Fruit fly (Drosophila melanogaster) whole organism, embryonic: Measurements from ENCODE around the gene pros.
A peak's percentile ranks its signal among the peaks of the same experiment; 100 is the strongest.

ENCODE experiments used
- ATbp ChIP-seq: fragments of 200-800 bp; sonication (Bioruptor generic); optimal IDR thresholded peaks from 2 replicates; lab custom pipeline; 2017; ENCODE audit warnings: missing biosample characterization, mild to moderate bottlenecking, missing genetic modification characterization, missing genetic modification reagents
- Asciz ChIP-seq: fragments of 200-800 bp; sonication (Bioruptor generic); optimal IDR thresholded peaks from 2 replicates; lab custom pipeline; 2017; ENCODE audit warnings: missing biosample characterization, mild to moderate bottlenecking, missing genetic modification characterization, missing genetic modification reagents
- Atf-2 ChIP-seq: fragments of 200-800 bp; sonication (Bioruptor generic); optimal IDR thresholded peaks from 2 replicates; lab custom pipeline; 2016; ENCODE audit warnings: missing biosample characterization, missing genetic modification characterization
- B-H1 ChIP-seq: fragments of 200-800 bp; sonication (Bioruptor generic); IDR thresholded peaks from 3 replicates; pipeline ENCODE4 v1.3.6; 2022; ENCODE audit warnings: missing biosample characterization, missing genetic modification characterization
- Bgb ChIP-seq: fragments of 200-800 bp; sonication (Bioruptor generic); IDR thresholded peaks from 2 replicates; pipeline ENCODE4 v1.3.6; 2022; ENCODE audit warnings: missing biosample characterization, missing genetic modification characterization; ENCODE audit not compliant: partially characterized antibody
- Bteb2 ChIP-seq: fragments of 200-800 bp; sonication (Bioruptor generic); optimal IDR thresholded peaks from 2 replicates; lab custom pipeline; 2016; ENCODE audit warnings: missing biosample characterization, missing genetic modification characterization
- CG10654 ChIP-seq: fragments of 200-800 bp; sonication (Bioruptor generic); optimal IDR thresholded peaks from 2 replicates; lab custom pipeline; 2016; ENCODE audit warnings: missing biosample characterization, missing genetic modification characterization
- CG12236 ChIP-seq: fragments of 200-800 bp; sonication (Bioruptor generic); optimal IDR thresholded peaks from 2 replicates; lab custom pipeline; 2016; ENCODE audit warnings: missing biosample characterization, missing genetic modification characterization
- CG13123 ChIP-seq: fragments of 200-800 bp; sonication (Bioruptor generic); optimal IDR thresholded peaks from 2 replicates; lab custom pipeline; 2016; ENCODE audit warnings: missing biosample characterization, missing genetic modification characterization
- CG14667 ChIP-seq: fragments of 200-800 bp; sonication (Bioruptor generic); IDR thresholded peaks from 2 replicates; pipeline ENCODE4 v1.3.6; 2022; ENCODE audit warnings: missing biosample characterization, missing genetic modification characterization
- CG14860 ChIP-seq: fragments of 200-800 bp; sonication (Bioruptor generic); IDR thresholded peaks from 3 replicates; pipeline ENCODE4 v1.3.6; 2022; ENCODE audit warnings: missing biosample characterization, missing genetic modification characterization; ENCODE audit not compliant: partially characterized antibody
- CG17612 ChIP-seq: fragments of 200-800 bp; sonication (Bioruptor generic); IDR thresholded peaks from 2 replicates; pipeline ENCODE4 v1.3.6; 2022; ENCODE audit warnings: missing biosample characterization, missing genetic modification characterization
- CG17802 ChIP-seq: fragments of 200-800 bp; sonication (Bioruptor generic); optimal IDR thresholded peaks from 2 replicates; lab custom pipeline; 2018; ENCODE audit warnings: missing biosample characterization, mild to moderate bottlenecking, missing genetic modification characterization, moderate library complexity
- CG30020 ChIP-seq: fragments of 200-800 bp; optimal IDR thresholded peaks from 2 replicates; lab custom pipeline; 2019; ENCODE audit warnings: missing biosample characterization, mild to moderate bottlenecking, missing genetic modification characterization, moderate library complexity
- CG33213 ChIP-seq: fragments of 200-800 bp; sonication (Bioruptor generic); optimal IDR thresholded peaks from 3 replicates; lab custom pipeline; 2016; ENCODE audit warnings: missing biosample characterization, missing genetic modification characterization
- CG34376 ChIP-seq: fragments of 200-800 bp; sonication (Bioruptor generic); optimal IDR thresholded peaks from 2 replicates; lab custom pipeline; 2018; ENCODE audit warnings: missing biosample characterization, mild to moderate bottlenecking, missing genetic modification characterization
- CG6254 ChIP-seq: fragments of 200-800 bp; sonication (Bioruptor generic); optimal IDR thresholded peaks from 3 replicates; lab custom pipeline; 2017; ENCODE audit warnings: mild to moderate bottlenecking, missing biosample characterization, missing genetic modification reagents, missing genetic modification characterization
- CG6765 ChIP-seq: fragments of 200-800 bp; sonication (Bioruptor generic); optimal IDR thresholded peaks from 3 replicates; lab custom pipeline; 2017; ENCODE audit warnings: missing biosample characterization, mild to moderate bottlenecking, missing genetic modification characterization
- CG9876 ChIP-seq: fragments of 200-800 bp; sonication (Bioruptor generic); optimal IDR thresholded peaks from 2 replicates; lab custom pipeline; 2016; ENCODE audit warnings: missing biosample characterization, missing genetic modification characterization
- D ChIP-seq, 2 experiments: fragments of 200-800 bp in 1 of 2; fragments of >200 bp in 1 of 2; sonication (Bioruptor generic) in 1 of 2; optimal IDR thresholded peaks; 2 replicates in 1 of 2; 3 replicates in 1 of 2; lab custom pipeline; 2017; ENCODE audit warnings: mild to moderate bottlenecking in 1 of 2, missing biosample characterization in 1 of 2, missing genetic modification characterization in 1 of 2, missing genetic modification reagents in 1 of 2
- D19B ChIP-seq: fragments of 200-800 bp; sonication (Bioruptor generic); optimal IDR thresholded peaks from 2 replicates; lab custom pipeline; 2017; ENCODE audit warnings: missing biosample characterization, mild to moderate bottlenecking, missing genetic modification characterization
- Dad ChIP-seq: fragments of 200-800 bp; sonication (Bioruptor generic); optimal IDR thresholded peaks from 3 replicates; lab custom pipeline; 2016; ENCODE audit warnings: missing biosample characterization, missing genetic modification characterization
- Dip2 ChIP-seq: fragments of 200-800 bp; sonication (Bioruptor generic); IDR thresholded peaks from 2 replicates; pipeline ENCODE4 v1.3.6; 2022; ENCODE audit warnings: missing biosample characterization, missing genetic modification characterization
- Fer2 ChIP-seq: fragments of 200-800 bp; sonication (Bioruptor generic); optimal IDR thresholded peaks from 2 replicates; lab custom pipeline; 2018; ENCODE audit warnings: missing biosample characterization, mild to moderate bottlenecking, missing genetic modification characterization, moderate library complexity
- Gsc ChIP-seq: fragments of 200-800 bp; sonication (Bioruptor generic); IDR thresholded peaks from 2 replicates; pipeline ENCODE4 v1.3.6; 2022; ENCODE audit warnings: missing biosample characterization, missing genetic modification characterization
- Gug ChIP-seq: fragments of 200-800 bp; sonication (Bioruptor generic); IDR thresholded peaks from 4 replicates; pipeline ENCODE4 v1.3.6; 2022; ENCODE audit warnings: missing biosample characterization, missing genetic modification characterization
- H2.0 ChIP-seq: fragments of 200-800 bp; sonication (Bioruptor generic); IDR thresholded peaks from 2 replicates; pipeline ENCODE4 v1.3.6; 2022; ENCODE audit warnings: missing biosample characterization, missing genetic modification characterization
- Hey ChIP-seq: fragments of 200-800 bp; sonication (Bioruptor generic); optimal IDR thresholded peaks from 3 replicates; lab custom pipeline; 2018; ENCODE audit warnings: missing biosample characterization, mild to moderate bottlenecking, missing genetic modification characterization
- Hr3 ChIP-seq: fragments of 200-800 bp; sonication (Bioruptor generic); optimal IDR thresholded peaks from 3 replicates; lab custom pipeline; 2016; ENCODE audit warnings: missing biosample characterization, missing genetic modification characterization
- Neu2 ChIP-seq: fragments of 200-800 bp; sonication (Bioruptor generic); optimal IDR thresholded peaks from 3 replicates; lab custom pipeline; 2016; ENCODE audit warnings: missing biosample characterization, missing genetic modification characterization, borderline replicate concordance
- Oli ChIP-seq: fragments of 200-800 bp; sonication (Bioruptor generic); optimal IDR thresholded peaks from 2 replicates; lab custom pipeline; 2018; ENCODE audit warnings: missing biosample characterization, mild to moderate bottlenecking, missing genetic modification characterization, moderate library complexity
- Pdp1 ChIP-seq, 2 experiments: fragments of 200-800 bp; sonication (Bioruptor generic); optimal IDR thresholded peaks; 3 replicates each; lab custom pipeline; 2016; ENCODE audit warnings: missing biosample characterization in 2 of 2, missing genetic modification characterization in 2 of 2, mild to moderate bottlenecking in 1 of 2, moderate library complexity in 1 of 2
- bbx ChIP-seq: fragments of 200-800 bp; sonication (Bioruptor generic); IDR thresholded peaks from 2 replicates; pipeline ENCODE4 v1.3.6; 2022; ENCODE audit warnings: missing biosample characterization, missing genetic modification characterization; ENCODE audit not compliant: partially characterized antibody
- crol ChIP-seq: fragments of 200-800 bp; sonication (Bioruptor generic); IDR thresholded peaks from 2 replicates; pipeline ENCODE4 v1.3.6; 2022; ENCODE audit warnings: missing biosample characterization, missing genetic modification characterization
- dm ChIP-seq: fragments of 200-800 bp; sonication (Bioruptor generic); optimal IDR thresholded peaks from 3 replicates; lab custom pipeline; 2016; ENCODE audit warnings: missing biosample characterization, missing genetic modification characterization
- jigr1 ChIP-seq: fragments of 200-800 bp; sonication (Bioruptor generic); IDR thresholded peaks from 3 replicates; pipeline ENCODE4 v1.3.6; 2022; ENCODE audit warnings: missing biosample characterization, missing genetic modification characterization
- ken ChIP-seq: fragments of 200-800 bp; sonication (Bioruptor generic); IDR thresholded peaks from 3 replicates; pipeline ENCODE4 v1.3.6; 2022; ENCODE audit warnings: missing biosample characterization, missing genetic modification characterization
- lov ChIP-seq, 2 experiments: fragments of 200-800 bp in 1 of 2; fragments of >200 bp in 1 of 2; sonication (Bioruptor generic) in 1 of 2; IDR thresholded peaks in 1 of 2; optimal IDR thresholded peaks in 1 of 2; 2 replicates in 1 of 2; 3 replicates in 1 of 2; pipeline versions ENCODE4 v1.3.6 to Lab custom; 2017 to 2022; ENCODE audit warnings: missing biosample characterization in 1 of 2, missing genetic modification characterization in 1 of 2
- mirr ChIP-seq: fragments of 200-800 bp; sonication (Bioruptor generic); optimal IDR thresholded peaks from 3 replicates; lab custom pipeline; 2018; ENCODE audit warnings: missing biosample characterization, mild to moderate bottlenecking, missing genetic modification characterization
- onecut ChIP-seq: fragments of 200-800 bp; sonication (Bioruptor generic); IDR thresholded peaks from 2 replicates; pipeline ENCODE4 v1.3.6; 2022; ENCODE audit warnings: missing biosample characterization, missing genetic modification characterization
- org-1 ChIP-seq: fragments of 200-800 bp; sonication (Bioruptor generic); optimal IDR thresholded peaks from 2 replicates; lab custom pipeline; 2017; ENCODE audit warnings: missing biosample characterization, missing genetic modification characterization
- otp ChIP-seq: fragments of 200-800 bp; sonication (Bioruptor generic); IDR thresholded peaks from 3 replicates; pipeline ENCODE4, ENCODE4 v1.3.6; 2022; ENCODE audit warnings: missing biosample characterization, missing genetic modification characterization
- salm ChIP-seq: fragments of 200-800 bp; sonication (Bioruptor generic); optimal IDR thresholded peaks from 2 replicates; lab custom pipeline; 2018; ENCODE audit warnings: missing biosample characterization, mild to moderate bottlenecking, missing genetic modification characterization
- schlank ChIP-seq: fragments of 200-800 bp; sonication (Bioruptor generic); optimal IDR thresholded peaks from 2 replicates; lab custom pipeline; 2018; ENCODE audit warnings: missing biosample characterization, mild to moderate bottlenecking, missing genetic modification characterization
- sens ChIP-seq: fragments of 200-800 bp; sonication (Bioruptor generic); peaks from one replicate; lab custom pipeline; 2016; ENCODE audit warnings: missing biosample characterization, missing genetic modification characterization
- tll ChIP-seq, 2 experiments: fragments of 200-800 bp in 1 of 2; fragments of >200 bp in 1 of 2; sonication (Bioruptor generic) in 1 of 2; optimal IDR thresholded peaks; 2 replicates each; lab custom pipeline; 2017 to 2019; ENCODE audit warnings: missing biosample characterization in 2 of 2, missing genetic modification characterization in 2 of 2, mild to moderate bottlenecking in 1 of 2, moderate library complexity in 1 of 2
- trh ChIP-seq: fragments of 200-800 bp; sonication (Bioruptor generic); optimal IDR thresholded peaks from 2 replicates; lab custom pipeline; 2016; ENCODE audit warnings: missing biosample characterization, missing genetic modification characterization
- ttk ChIP-seq: fragments of 200-800 bp; sonication (Bioruptor generic); IDR thresholded peaks from 2 replicates; pipeline ENCODE4 v2.1.2; 2022; ENCODE audit warnings: missing biosample characterization, missing genetic modification characterization
- wek ChIP-seq: fragments of 200-800 bp; sonication (Bioruptor generic); optimal IDR thresholded peaks from 3 replicates; lab custom pipeline; 2018; ENCODE audit warnings: missing biosample characterization, mild to moderate bottlenecking, missing genetic modification characterization, moderate library complexity

pros gene

DNA sequence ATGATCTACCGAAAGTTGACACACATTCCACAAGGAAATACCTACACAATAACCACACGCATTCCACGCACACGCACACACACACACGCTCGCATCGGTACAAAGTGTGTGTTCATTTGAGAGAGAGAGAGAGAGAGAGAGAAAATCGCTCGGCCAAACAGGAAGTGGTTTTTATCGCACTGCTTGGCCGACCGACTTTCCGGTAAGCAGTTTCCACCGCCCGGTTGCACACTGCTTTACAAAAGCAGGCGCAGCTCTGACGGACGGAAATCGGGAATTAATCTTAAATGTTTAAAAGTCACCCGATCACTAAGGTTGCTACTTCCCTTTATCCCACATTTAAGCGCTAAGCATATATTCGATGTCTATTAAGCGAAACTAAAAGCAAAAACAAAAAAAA is 64.5 kb downstream of the pros start (continued):
- peak; percentile 71 for TF ChIP-seq ATbp (GFP tag; lab: Kevin White, UChicago)
- peak; percentile 73 for TF ChIP-seq CG12236
- TF ChIP-seq CG30020 = no peak
- no peak for TF ChIP-seq Bgb
- TF ChIP-seq trh (GFP tag; lab: Kevin White, UChicago) = peak; percentile 60
- TF ChIP-seq schlank = peak; percentile 47
- TF ChIP-seq Hr3 (GFP tag; lab: Kevin White, UChicago) = peak; percentile 25
- TF ChIP-seq CG10654 (GFP tag; lab: Kevin White, UChicago) = peak; percentile 59
- TF ChIP-seq Gug (GFP tag; lab: Robert Waterston, UW) = peak; percentile 57; the same call in 2 of the 4 replicates
- TF ChIP-seq jigr1 (GFP tag; lab: Robert Waterston, UW) = 0 out of 3 replicates have a peak, but pooled peaks have one; percentile 13
- no peak for TF ChIP-seq CG34376
- peak; percentile 65 for TF ChIP-seq Asciz
- no peak for TF ChIP-seq Dad (GFP tag; lab: Kevin White, UChicago)
- peak; percentile 63 for TF ChIP-seq Oli
- TF ChIP-seq B-H1 = 0 out of 3 replicates have a peak, but pooled peaks have one; percentile 31
- peak; percentile 41 for TF ChIP-seq CG6765
- peak; percentile 30 for TF ChIP-seq Hey (tag; lab: Kevin White, UChicago)
- TF ChIP-seq D (optimal IDR thresholded peaks at IDR 0.05; lab: Kevin White, UChicago) = no peak
- TF ChIP-seq D (GFP tag; optimal IDR thresholded peaks at IDR 0.05; lab: Kevin White, UChicago) = peak; percentile 75
- TF ChIP-seq CG17802 (tag; lab: Kevin White, UChicago) = peak; percentile 75
- peak; percentile 84 for TF ChIP-seq wek (GFP tag; lab: Kevin White, UChicago)
- TF ChIP-seq CG9876 = peak; percentile 69
- peak; percentile 83 for TF ChIP-seq CG33213 (GFP tag; lab: Kevin White, UChicago)
- TF ChIP-seq org-1 = peak; percentile 33
- peak; percentile 54 for TF ChIP-seq Atf-2
- no peak for TF ChIP-seq salm
- TF ChIP-seq bbx (GFP tag; lab: Robert Waterston, UW) = no peak
- peak; percentile 44 for TF ChIP-seq Fer2
- TF ChIP-seq onecut = peak; percentile 86
- no peak for TF ChIP-seq CG14860 (GFP tag; lab: Robert Waterston, UW)
- TF ChIP-seq Gsc (GFP tag; lab: Robert Waterston, UW) = 0 out of 2 replicates have a peak, but pooled peaks have one; percentile 19
- TF ChIP-seq CG13123 (GFP tag; lab: Kevin White, UChicago) = no peak
- no peak for TF ChIP-seq Dip2 (GFP tag; lab: Robert Waterston, UW)
- TF ChIP-seq H2.0 = peak; percentile 57
- no peak for TF ChIP-seq Bteb2 (GFP tag; lab: Kevin White, UChicago)
- no peak for TF ChIP-seq crol
- TF ChIP-seq otp (GFP tag; lab: Robert Waterston, UW) = peak; percentile 79
- TF ChIP-seq ttk = peak; percentile 65
- peak in 1 of 2 experiments; percentile 50 for TF ChIP-seq Pdp1 (GFP tag; optimal IDR thresholded peaks at IDR 0.05; lab: Kevin White, UChicago)
- TF ChIP-seq CG17612 (GFP tag; lab: Robert Waterston, UW) = no peak; the same call in 1 of the 2 replicates
- TF ChIP-seq CG14667 (GFP tag; lab: Robert Waterston, UW) = peak; percentile 44
- peak; percentile 74 for TF ChIP-seq CG6254 (GFP tag; lab: Kevin White, UChicago)
- no peak for TF ChIP-seq lov (optimal IDR thresholded peaks at IDR 0.05; lab: Kevin White, UChicago)
- TF ChIP-seq lov (GFP tag; IDR thresholded peaks at IDR 0.05; lab: Robert Waterston, UW) = peak; percentile 93
- TF ChIP-seq sens (GFP tag; lab: Kevin White, UChicago) = peak; percentile 89
- peak; percentile 61 for TF ChIP-seq Neu2 (GFP tag; lab: Kevin White, UChicago)
- peak in 1 of 2 experiments; percentile 41 for TF ChIP-seq tll (GFP tag; optimal IDR thresholded peaks at IDR 0.05; lab: Kevin White, UChicago)
- TF ChIP-seq mirr (GFP tag; lab: Kevin White, UChicago) = no peak
- no peak for TF ChIP-seq D19B (GFP tag; lab: Kevin White, UChicago)
- TF ChIP-seq ken = peak; percentile 74; the same call in 1 of the 3 replicates
- TF ChIP-seq dm (GFP tag; lab: Kevin White, UChicago) = peak; percentile 50
